Worm (Caenorhabditis elegans) whole organism, L4 larva: ENCODE measurements around the gene zif-1.

ENCODE experiments used
- D1046.2 ChIP-seq: fragments of 200-800 bp; sonication (Bioruptor generic); IDR thresholded peaks from 2 replicates; pipeline ENCODE4 v1.3.6; 2022; ENCODE audit warnings: missing genetic modification characterization, missing compliant biosample characterization
- jun-1 ChIP-seq: fragments of 150-350 bp; optimal IDR thresholded peaks from 2 replicates; lab custom pipeline; 2014; ENCODE audit warnings: missing biosample characterization, missing genetic modification reagents, missing genetic modification characterization
- lin-1 ChIP-seq: fragments of 200-800 bp; sonication (Bioruptor generic); IDR thresholded peaks from 2 replicates; pipeline ENCODE4 v1.3.6; 2022; ENCODE audit warnings: missing genetic modification reagents, missing genetic modification characterization, missing compliant biosample characterization
- lir-3 ChIP-seq: sonication (generic microtip); optimal IDR thresholded peaks from 2 replicates; lab custom pipeline; 2016; ENCODE audit warnings: mild to moderate bottlenecking, missing genetic modification characterization, missing compliant biosample characterization
- ztf-11 ChIP-seq: fragments of 150-350 bp; optimal IDR thresholded peaks from 2 replicates; lab custom pipeline; 2014; ENCODE audit warnings: missing biosample characterization, missing genetic modification characterization

- no peak for TF ChIP-seq ztf-11 (tag; lab: Kevin White, UChicago)
- TF ChIP-seq jun-1 (tag; lab: Kevin White, UChicago) = no peak
- no peak for TF ChIP-seq lir-3
- no peak for TF ChIP-seq D1046.2 (GFP tag; lab: Robert Waterston, UW)
- TF ChIP-seq lin-1 = no peak
Measured at ce11 chrIII:9007183-9007582, 4.6 kb downstream of the zif-1 start.
